Fruit fly (Drosophila melanogaster) whole organism, embryonic: ENCODE measurements around the gene CG33523.
A peak's percentile ranks its signal among the peaks of the same experiment; 100 is the strongest.

Experiments used
- Adf1 ChIP-seq: fragments of 200-800 bp; sonication (Bioruptor generic); IDR thresholded peaks from 2 replicates; pipeline ENCODE4 v1.3.6; 2022; ENCODE audit warnings: missing biosample characterization, missing genetic modification characterization
- Asciz ChIP-seq: fragments of 200-800 bp; sonication (Bioruptor generic); optimal IDR thresholded peaks from 2 replicates; lab custom pipeline; 2017; ENCODE audit warnings: missing biosample characterization, mild to moderate bottlenecking, missing genetic modification characterization, missing genetic modification reagents
- Blimp-1 ChIP-seq: fragments of 200-800 bp; sonication (Bioruptor generic); optimal IDR thresholded peaks from 3 replicates; lab custom pipeline; 2018; ENCODE audit warnings: missing biosample characterization, missing genetic modification characterization, mild to moderate bottlenecking, moderate library complexity, missing genetic modification reagents
- CG11398 ChIP-seq: fragments of 200-800 bp; sonication (Bioruptor generic); optimal IDR thresholded peaks from 2 replicates; lab custom pipeline; 2016; ENCODE audit warnings: missing biosample characterization, missing genetic modification characterization
- CG12769 ChIP-seq: fragments of 200-800 bp; sonication (Bioruptor generic); optimal IDR thresholded peaks from 2 replicates; lab custom pipeline; 2019; ENCODE audit warnings: missing biosample characterization, mild to moderate bottlenecking, missing genetic modification characterization, moderate library complexity
- CG14441 ChIP-seq: fragments of 200-800 bp; sonication (Bioruptor generic); IDR thresholded peaks from 2 replicates; pipeline ENCODE4 v1.3.6; 2022; ENCODE audit warnings: missing biosample characterization, missing genetic modification characterization
- CG15696 ChIP-seq: fragments of 200-800 bp; sonication (Bioruptor generic); optimal IDR thresholded peaks from 2 replicates; lab custom pipeline; 2019; ENCODE audit warnings: missing biosample characterization, mild to moderate bottlenecking, missing genetic modification characterization, moderate library complexity
- CG1603 ChIP-seq: fragments of 200-800 bp; sonication (Bioruptor generic); optimal IDR thresholded peaks from 2 replicates; lab custom pipeline; 2019; ENCODE audit warnings: missing biosample characterization, mild to moderate bottlenecking, missing genetic modification characterization, moderate library complexity
- CG16863 ChIP-seq: fragments of 200-800 bp; sonication (Bioruptor generic); optimal IDR thresholded peaks from 3 replicates; lab custom pipeline; 2016; ENCODE audit warnings: missing biosample characterization, missing genetic modification characterization
- CG18011 ChIP-seq: fragments of 200-800 bp; sonication (Bioruptor generic); optimal IDR thresholded peaks from 2 replicates; lab custom pipeline; 2017; ENCODE audit warnings: missing biosample characterization, missing genetic modification characterization, mild to moderate bottlenecking, moderate library complexity, missing genotype
- CG2712 ChIP-seq: fragments of 200-800 bp; optimal IDR thresholded peaks from 3 replicates; lab custom pipeline; 2019; ENCODE audit warnings: missing biosample characterization, mild to moderate bottlenecking, missing genetic modification characterization, moderate library complexity
- CG4282 ChIP-seq: fragments of 200-800 bp; sonication (Bioruptor generic); optimal IDR thresholded peaks from 2 replicates; lab custom pipeline; 2016; ENCODE audit warnings: missing biosample characterization, missing genetic modification characterization
- CG4360 ChIP-seq: fragments of 200-800 bp; sonication (Bioruptor generic); IDR thresholded peaks from 2 replicates; pipeline ENCODE4 v1.3.6; 2022; ENCODE audit warnings: missing biosample characterization, missing genetic modification characterization
- CG4820 ChIP-seq: fragments of 200-800 bp; sonication (Bioruptor generic); optimal IDR thresholded peaks from 3 replicates; lab custom pipeline; 2016; ENCODE audit warnings: missing biosample characterization, missing genetic modification characterization
- CG6689 ChIP-seq: fragments of 200-800 bp; sonication (Bioruptor generic); IDR thresholded peaks from 2 replicates; pipeline ENCODE4 v1.3.6; 2022; ENCODE audit warnings: missing biosample characterization, missing genetic modification characterization
- CG7271 ChIP-seq: fragments of 200-800 bp; sonication (Bioruptor generic); optimal IDR thresholded peaks from 2 replicates; lab custom pipeline; 2018; ENCODE audit warnings: missing biosample characterization, mild to moderate bottlenecking, missing genetic modification characterization, moderate library complexity
- CG9797 ChIP-seq: fragments of 200-800 bp; sonication (Bioruptor generic); optimal IDR thresholded peaks from 3 replicates; lab custom pipeline; 2018; ENCODE audit warnings: missing biosample characterization, mild to moderate bottlenecking, missing genetic modification characterization
- CoRest ChIP-seq: fragments of 200-800 bp; sonication (Bioruptor generic); optimal IDR thresholded peaks from 3 replicates; lab custom pipeline; 2018; ENCODE audit warnings: missing biosample characterization, mild to moderate bottlenecking, missing genetic modification characterization, moderate library complexity
- Dfd ChIP-seq, 2 experiments: fragments of >200 bp; optimal IDR thresholded peaks; 2 replicates each; lab custom pipeline; 2017; ENCODE audit warnings: missing biosample characterization in 2 of 2, missing genetic modification characterization in 2 of 2
- Doc2 ChIP-seq: fragments of 200-800 bp; sonication (Bioruptor generic); IDR thresholded peaks from 2 replicates; pipeline ENCODE4 v1.3.6; 2022; ENCODE audit warnings: missing biosample characterization, missing genetic modification characterization
- E2f2 ChIP-seq: fragments of 200-800 bp; sonication (Bioruptor generic); IDR thresholded peaks from 2 replicates; pipeline ENCODE4 v1.3.6; 2022; ENCODE audit warnings: missing biosample characterization, missing genetic modification characterization
- Mad ChIP-seq: fragments of 200-800 bp; sonication (Bioruptor generic); optimal IDR thresholded peaks from 2 replicates; lab custom pipeline; 2016; ENCODE audit warnings: missing biosample characterization, missing genetic modification characterization
- Mrtf ChIP-seq: fragments of 200-800 bp; sonication (Bioruptor generic); IDR thresholded peaks from 3 replicates; pipeline ENCODE4 v1.3.6; 2022; ENCODE audit warnings: missing biosample characterization, missing genetic modification characterization
- Nf-YA ChIP-seq: fragments of 200-800 bp; sonication (Bioruptor generic); IDR thresholded peaks from 2 replicates; pipeline ENCODE4 v1.3.6; 2022; ENCODE audit warnings: missing biosample characterization, missing genetic modification characterization
- Vsx1 ChIP-seq: fragments of 200-800 bp; sonication (Bioruptor generic); optimal IDR thresholded peaks from 2 replicates; lab custom pipeline; 2017; ENCODE audit warnings: missing biosample characterization, mild to moderate bottlenecking, missing genetic modification characterization, missing genetic modification reagents
- aop ChIP-seq: fragments of 200-800 bp; sonication (Bioruptor generic); IDR thresholded peaks from 2 replicates; pipeline ENCODE4 v1.3.6; 2022; ENCODE audit warnings: missing biosample characterization, missing genetic modification characterization
- chif ChIP-seq, 2 experiments: fragments of 200-800 bp; sonication (Bioruptor generic); optimal IDR thresholded peaks; 3 replicates each; lab custom pipeline; 2016; ENCODE audit warnings: missing biosample characterization in 2 of 2, missing genetic modification characterization in 2 of 2
- ci ChIP-seq: fragments of 200-800 bp; sonication (Bioruptor generic); IDR thresholded peaks from 3 replicates; pipeline ENCODE4 v1.3.6; 2022; ENCODE audit warnings: missing biosample characterization, missing genetic modification characterization
- cwo ChIP-seq: fragments of 200-800 bp; sonication (Bioruptor generic); optimal IDR thresholded peaks from 3 replicates; lab custom pipeline; 2017; ENCODE audit warnings: missing biosample characterization, missing genetic modification characterization, mild to moderate bottlenecking, moderate library complexity, missing genetic modification reagents
- da ChIP-seq: fragments of 200-800 bp; sonication (Bioruptor generic); optimal IDR thresholded peaks from 2 replicates; lab custom pipeline; 2016; ENCODE audit warnings: missing biosample characterization, missing genetic modification characterization
- dan ChIP-seq: fragments of 200-800 bp; sonication (Bioruptor generic); IDR thresholded peaks from 2 replicates; pipeline ENCODE4 v1.3.6; 2022; ENCODE audit warnings: missing biosample characterization, missing genetic modification characterization
- dm ChIP-seq: fragments of 200-800 bp; sonication (Bioruptor generic); optimal IDR thresholded peaks from 3 replicates; lab custom pipeline; 2016; ENCODE audit warnings: missing biosample characterization, missing genetic modification characterization
- dmrt99B ChIP-seq: fragments of 200-800 bp; sonication (Bioruptor generic); optimal IDR thresholded peaks from 2 replicates; lab custom pipeline; 2018; ENCODE audit warnings: missing biosample characterization, mild to moderate bottlenecking, missing genetic modification characterization, moderate library complexity
- eve ChIP-seq, 2 experiments: fragments of >200 bp; optimal IDR thresholded peaks; 2 replicates each; lab custom pipeline; 2017; ENCODE audit warnings: missing biosample characterization in 2 of 2, missing genetic modification characterization in 2 of 2
- hkb ChIP-seq, 2 experiments: fragments of 200-800 bp in 1 of 2; fragments of >200 bp in 1 of 2; sonication (Bioruptor generic) in 1 of 2; IDR thresholded peaks in 1 of 2; optimal IDR thresholded peaks in 1 of 2; 2 replicates each; pipeline versions ENCODE4 v1.3.6 to Lab custom; 2017 to 2022; ENCODE audit warnings: missing biosample characterization in 1 of 2, missing genetic modification characterization in 1 of 2
- insv ChIP-seq, 2 experiments: fragments of 200-800 bp; sonication (Bioruptor generic); optimal IDR thresholded peaks; 3 replicates each; lab custom pipeline; 2016 to 2018; ENCODE audit warnings: missing biosample characterization in 2 of 2, missing genetic modification characterization in 2 of 2
- lab ChIP-seq: fragments of 200-800 bp; sonication (Bioruptor generic); optimal IDR thresholded peaks from 3 replicates; lab custom pipeline; 2017; ENCODE audit warnings: missing biosample characterization, missing genetic modification characterization, mild to moderate bottlenecking, moderate library complexity, missing genetic modification reagents
- nau ChIP-seq: fragments of 200-800 bp; sonication (Bioruptor generic); optimal IDR thresholded peaks from 3 replicates; lab custom pipeline; 2017; ENCODE audit warnings: missing biosample characterization, mild to moderate bottlenecking, missing genetic modification characterization, missing genetic modification reagents
- nerfin-1 ChIP-seq: fragments of 200-800 bp; sonication (Bioruptor generic); optimal IDR thresholded peaks from 3 replicates; lab custom pipeline; 2019; ENCODE audit warnings: missing biosample characterization, mild to moderate bottlenecking, missing genetic modification characterization, moderate library complexity
- prd ChIP-seq, 3 experiments: fragments of >200 bp in 2 of 3; fragments of 200-800 bp in 1 of 3; sonication (Bioruptor generic) in 1 of 3; optimal IDR thresholded peaks in 2 of 3; IDR thresholded peaks in 1 of 3; 2 replicates in 2 of 3; 3 replicates in 1 of 3; pipeline versions ENCODE4 v1.3.6 to Lab custom; 2017 to 2022; ENCODE audit warnings: missing biosample characterization in 1 of 3, missing genetic modification characterization in 1 of 3
- rib ChIP-seq: fragments of 200-800 bp; sonication (Bioruptor generic); IDR thresholded peaks from 2 replicates; pipeline ENCODE4 v1.3.6; 2022; ENCODE audit warnings: missing biosample characterization, missing genetic modification characterization
- row ChIP-seq: fragments of 200-800 bp; sonication (Bioruptor generic); IDR thresholded peaks from 3 replicates; pipeline ENCODE4 v1.3.6; 2022; ENCODE audit warnings: missing biosample characterization, missing genetic modification characterization
- sd ChIP-seq: fragments of 200-800 bp; sonication (Bioruptor generic); optimal IDR thresholded peaks from 3 replicates; lab custom pipeline; 2018; ENCODE audit warnings: missing biosample characterization, mild to moderate bottlenecking, missing genetic modification characterization, moderate library complexity
- sens ChIP-seq: fragments of 200-800 bp; sonication (Bioruptor generic); peaks from one replicate; lab custom pipeline; 2016; ENCODE audit warnings: missing biosample characterization, missing genetic modification characterization
- ssp ChIP-seq: fragments of 200-800 bp; sonication (Bioruptor generic); IDR thresholded peaks from 2 replicates; pipeline ENCODE4 v1.3.6; 2022; ENCODE audit warnings: missing biosample characterization, missing genetic modification characterization
- tap ChIP-seq: fragments of 200-800 bp; optimal IDR thresholded peaks from 3 replicates; lab custom pipeline; 2019; ENCODE audit warnings: missing biosample characterization, mild to moderate bottlenecking, missing genetic modification characterization, moderate library complexity
- trem ChIP-seq: fragments of 200-800 bp; optimal IDR thresholded peaks from 3 replicates; lab custom pipeline; 2019; ENCODE audit warnings: missing biosample characterization, mild to moderate bottlenecking, missing genetic modification characterization, moderate library complexity
- unc-4 ChIP-seq: fragments of 200-800 bp; sonication (Bioruptor generic); IDR thresholded peaks from 2 replicates; pipeline ENCODE4 v1.3.6; 2022; ENCODE audit warnings: missing biosample characterization, missing genetic modification characterization; ENCODE audit not compliant: partially characterized antibody
- zf30C ChIP-seq: fragments of 200-800 bp; sonication (Bioruptor generic); optimal IDR thresholded peaks from 3 replicates; lab custom pipeline; 2018; ENCODE audit warnings: missing biosample characterization, mild to moderate bottlenecking, missing genetic modification characterization
- zfh1 ChIP-seq: fragments of 200-800 bp; sonication (Bioruptor generic); IDR thresholded peaks from 3 replicates; pipeline ENCODE4 v1.3.6; 2022; ENCODE audit warnings: missing biosample characterization, missing genetic modification characterization

The CG33523 gene

DNA sequence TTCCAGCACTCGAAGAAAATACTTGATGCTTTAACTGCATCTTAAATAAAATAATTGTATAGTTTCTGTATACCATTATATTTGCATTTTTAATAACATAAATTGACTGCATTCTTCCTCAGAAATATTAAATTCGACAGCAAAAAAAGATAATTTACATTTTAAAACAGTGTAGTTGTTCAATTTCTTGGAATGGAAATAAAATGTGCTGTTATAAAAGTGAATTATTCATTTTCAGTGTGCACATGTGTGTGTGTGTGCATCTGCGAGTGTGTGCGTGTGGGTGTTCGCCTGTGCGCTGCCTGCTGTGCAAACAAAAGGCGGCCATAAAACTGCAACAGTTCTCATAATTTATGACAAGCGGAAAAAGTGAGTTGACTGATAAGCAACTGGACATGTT lies 28.5 kb downstream of the CG33523 start (continued):
- no peak for TF ChIP-seq hkb (optimal IDR thresholded peaks at IDR 0.05; lab: Kevin White, UChicago)
- peak; percentile 29; the same call in 1 of the 2 replicates for TF ChIP-seq hkb (GFP tag; IDR thresholded peaks at IDR 0.05; lab: Robert Waterston, UW)
- TF ChIP-seq ci (GFP tag; lab: Robert Waterston, UW) = 0 out of 3 replicates have a peak, but pooled peaks have one; percentile 27
- 0 out of 2 replicates have a peak, but pooled peaks have one; percentile 23 for TF ChIP-seq ssp (GFP tag; lab: Robert Waterston, UW)
- TF ChIP-seq CG4360 (GFP tag; lab: Robert Waterston, UW) = no peak
- peak; percentile 3 for TF ChIP-seq tap (tag; lab: Kevin White, UChicago)
- no peak for TF ChIP-seq Vsx1 (GFP tag; lab: Kevin White, UChicago)
- TF ChIP-seq unc-4 (GFP tag; lab: Robert Waterston, UW) = no peak
- TF ChIP-seq aop (GFP tag; lab: Robert Waterston, UW) = no peak
- peak; percentile 71 for TF ChIP-seq CG2712 (tag; lab: Kevin White, UChicago)
- no peak for TF ChIP-seq sd (tag; lab: Kevin White, UChicago)
- no peak for TF ChIP-seq Mrtf (GFP tag; lab: Robert Waterston, UW)
- no peak for TF ChIP-seq Adf1
- TF ChIP-seq E2f2 (GFP tag; lab: Robert Waterston, UW) = no peak
- no peak for TF ChIP-seq CG9797 (GFP tag; lab: Kevin White, UChicago)
- TF ChIP-seq row (GFP tag; lab: Robert Waterston, UW) = peak; percentile 53
- no peak for TF ChIP-seq da (GFP tag; lab: Kevin White, UChicago)
- TF ChIP-seq Asciz = peak; percentile 40
- TF ChIP-seq CG6689 (GFP tag; lab: Robert Waterston, UW) = peak; percentile 39; the same call in 1 of the 2 replicates
- peak; percentile 13 for TF ChIP-seq CoRest (tag; lab: Kevin White, UChicago)
- no peak for TF ChIP-seq Nf-YA (GFP tag; lab: Robert Waterston, UW)
- no peak for TF ChIP-seq rib (GFP tag; lab: Robert Waterston, UW)
- TF ChIP-seq eve (GFP tag; optimal IDR thresholded peaks at IDR 0.05; lab: Kevin White, UChicago) = peak in 1 of 2 experiments; percentile 8
- TF ChIP-seq dm (GFP tag; lab: Kevin White, UChicago) = no peak
- no peak for TF ChIP-seq CG16863
- no peak for TF ChIP-seq lab (GFP tag; lab: Kevin White, UChicago)
- no peak for TF ChIP-seq CG12769 (tag; lab: Kevin White, UChicago)
- TF ChIP-seq Blimp-1 = peak; percentile 64
- TF ChIP-seq Doc2 (GFP tag; lab: Robert Waterston, UW) = no peak
- TF ChIP-seq chif (GFP tag; optimal IDR thresholded peaks at IDR 0.05; lab: Kevin White, UChicago) = no peak
- peak; percentile 28 for TF ChIP-seq trem (tag; lab: Kevin White, UChicago)
- 0 out of 3 replicates have a peak, but pooled peaks have one; percentile 21 for TF ChIP-seq zfh1 (GFP tag; lab: Robert Waterston, UW)
- peak; percentile 92 for TF ChIP-seq sens (GFP tag; lab: Kevin White, UChicago)
- TF ChIP-seq dan = no peak
- no peak for TF ChIP-seq CG14441 (GFP tag; lab: Robert Waterston, UW)
- peak; percentile 21 for TF ChIP-seq CG7271 (tag; lab: Kevin White, UChicago)
- TF ChIP-seq CG15696 (tag; lab: Kevin White, UChicago) = peak; percentile 36
- TF ChIP-seq zf30C (GFP tag; lab: Kevin White, UChicago) = peak; percentile 62
- TF ChIP-seq CG11398 (GFP tag; lab: Kevin White, UChicago) = no peak
- TF ChIP-seq CG4820 (GFP tag; lab: Kevin White, UChicago) = peak; percentile 27
- no peak for TF ChIP-seq prd (optimal IDR thresholded peaks at IDR 0.05; lab: Kevin White, UChicago)
- TF ChIP-seq prd (GFP tag; IDR thresholded peaks at IDR 0.05; lab: Robert Waterston, UW) = peak; percentile 43; the same call in 2 of the 3 replicates
- no peak for TF ChIP-seq CG18011 (GFP tag; lab: Kevin White, UChicago)
- TF ChIP-seq nerfin-1 = peak; percentile 12
- no peak for TF ChIP-seq Dfd (GFP tag; optimal IDR thresholded peaks at IDR 0.05; lab: Kevin White, UChicago)
- no peak for TF ChIP-seq cwo (GFP tag; lab: Kevin White, UChicago)
- TF ChIP-seq nau (GFP tag; lab: Kevin White, UChicago) = no peak
- no peak for TF ChIP-seq insv (GFP tag; optimal IDR thresholded peaks at IDR 0.05; lab: Kevin White, UChicago)
- TF ChIP-seq CG1603 = peak; percentile 58
- no peak for TF ChIP-seq Mad
- no peak for TF ChIP-seq CG4282 (GFP tag; lab: Kevin White, UChicago)
- peak; percentile 62 for TF ChIP-seq dmrt99B (tag; lab: Kevin White, UChicago)
